Fruit fly (Drosophila melanogaster) S2 (cell line): ENCODE results near the gene Vps26.

Experiments
- CG8478 ChIP-seq: fragments of >200 bp; optimal IDR thresholded peaks from 2 replicates; lab custom pipeline; 2018
- CTCF ChIP-seq, 2 experiments: fragments of >200 bp; optimal IDR thresholded peaks; 2 replicates each; lab custom pipeline; 2018

DNA sequence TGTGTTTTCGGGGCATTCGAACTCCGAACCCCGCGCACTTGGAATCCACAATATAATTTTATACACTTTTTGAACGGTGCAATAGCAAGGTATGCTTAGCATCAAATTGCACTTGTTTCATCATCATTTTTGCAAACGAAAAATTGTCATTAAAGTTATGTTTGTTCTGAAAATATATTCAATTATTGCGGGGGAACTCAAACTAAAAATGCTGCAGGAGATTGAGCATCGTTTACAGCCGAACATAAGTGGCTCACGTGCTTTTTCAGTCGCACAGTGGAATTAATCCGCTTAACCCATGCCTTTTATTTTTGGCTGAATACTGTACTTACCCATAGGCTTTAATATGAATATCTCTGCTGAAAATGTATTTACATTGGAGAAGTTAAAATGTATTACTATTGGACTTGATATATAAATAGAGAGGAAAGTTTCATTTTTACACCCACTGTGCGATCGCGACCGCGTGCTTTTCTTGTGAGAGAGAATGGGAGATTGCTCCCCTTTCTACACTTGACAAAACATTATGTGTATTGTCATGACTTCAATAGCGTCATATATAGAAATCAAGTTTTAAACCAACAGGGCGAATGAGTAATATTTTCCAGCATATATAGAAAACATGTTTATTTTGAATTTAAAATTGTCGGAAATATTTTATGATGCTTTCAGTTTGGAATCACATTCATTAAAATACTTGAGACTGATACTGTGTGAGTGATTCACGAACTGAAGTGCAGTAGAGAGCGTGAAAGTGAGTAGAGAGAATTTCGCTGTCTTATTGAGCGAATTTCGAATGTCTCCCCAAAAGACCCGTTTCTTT lies 43.0 kb upstream of the Vps26 start:
- TF ChIP-seq CTCF (optimal IDR thresholded peaks at IDR 0.05; lab: Kevin White, UChicago) (no peak), CG8478 (no peak)
